Fruit fly (Drosophila melanogaster): ENCODE results near the gene up.

up gene

dm6 chrX:13611884-13612283 lies 9.5 kb upstream of the up start, which contains the start of the genes Ndc80 and BthD:
Ndc80 (minus strand) TSS chrX:13612062.
BthD (plus strand) TSS chrX:13612131.
- TF ChIP-seq Abd-B (GFP tag; optimal IDR thresholded peaks at IDR 0.05) (no peak), woc (GFP tag; optimal IDR thresholded peaks at IDR 0.05) (no peak), fru (GFP tag; optimal IDR thresholded peaks at IDR 0.05) (no peak), sv (GFP tag; optimal IDR thresholded peaks at IDR 0.05) (no peak), dl (GFP tag; optimal IDR thresholded peaks at IDR 0.05; ENCODE audit: insufficient read depth in 1 of 2, partially characterized antibody in 2 of 2) (no peak), Hr78 (GFP tag; optimal IDR thresholded peaks at IDR 0.05) (no peak)

dm6 chrX:13605942-13606491 lies 3.6 kb upstream of the up start:
- TF ChIP-seq usp (GFP tag; optimal IDR thresholded peaks at IDR 0.05) (no peak), dl (GFP tag; optimal IDR thresholded peaks at IDR 0.05; ENCODE audit: insufficient read depth in 1 of 2, partially characterized antibody in 2 of 2) (no peak), h (GFP tag; optimal IDR thresholded peaks at IDR 0.05) (peak; percentile 25)

dm6 chrX:13605381-13605780 lies 3.0 kb upstream of the up start, which contains the start of gene CG11178:
CG11178 (plus strand) TSS chrX:13605681.
- TF ChIP-seq rgr (GFP tag; optimal IDR thresholded peaks at IDR 0.05) = no peak
- no peak for TF ChIP-seq GATAd (GFP tag; optimal IDR thresholded peaks at IDR 0.05)
- no peak for TF ChIP-seq Rel (GFP tag; optimal IDR thresholded peaks at IDR 0.05)
- no peak for TF ChIP-seq Rel (tag; optimal IDR thresholded peaks at IDR 0.05)
- no peak for TF ChIP-seq CG32264 (GFP tag; optimal IDR thresholded peaks at IDR 0.05)
- TF ChIP-seq sv (GFP tag; optimal IDR thresholded peaks at IDR 0.05) = no peak
- no peak for TF ChIP-seq foxo (GFP tag; optimal IDR thresholded peaks at IDR 0.05)
- no peak for TF ChIP-seq sage (GFP tag; optimal IDR thresholded peaks at IDR 0.05)
- TF ChIP-seq Hnf4 (GFP tag; optimal IDR thresholded peaks at IDR 0.05) = no peak
- TF ChIP-seq Sp1 (GFP tag; optimal IDR thresholded peaks at IDR 0.05) = no peak
- no peak for TF ChIP-seq dmrt93B (GFP tag; optimal IDR thresholded peaks at IDR 0.05)
- TF ChIP-seq Mio (GFP tag; optimal IDR thresholded peaks at IDR 0.05) = no peak
- TF ChIP-seq Hr83 (GFP tag; optimal IDR thresholded peaks at IDR 0.05; ENCODE audit: poor library complexity, severe bottlenecking) = no peak

- TF ChIP-seq Jra (GFP tag; optimal IDR thresholded peaks at IDR 0.05) (no peak), Hnf4 (GFP tag; optimal IDR thresholded peaks at IDR 0.05) (no peak), CG9705 (GFP tag; optimal IDR thresholded peaks at IDR 0.05) (no peak), N (GFP tag; optimal IDR thresholded peaks at IDR 0.05) (no peak), OdsH (GFP tag; optimal IDR thresholded peaks at IDR 0.05) (no peak), woc (GFP tag; optimal IDR thresholded peaks at IDR 0.05) (no peak), rgr (GFP tag; optimal IDR thresholded peaks at IDR 0.05) (no peak), Abd-B (GFP tag; optimal IDR thresholded peaks at IDR 0.05) (no peak), fru (GFP tag; optimal IDR thresholded peaks at IDR 0.05) (no peak), Hr83 (GFP tag; optimal IDR thresholded peaks at IDR 0.05; ENCODE audit: poor library complexity, severe bottlenecking) (no peak)
Measured at dm6 chrX:13604499-13604898, 2.1 kb upstream of the up start.

- TF ChIP-seq CG32264 (GFP tag; optimal IDR thresholded peaks at IDR 0.05) = no peak
- no peak for TF ChIP-seq Vsx2 (GFP tag; optimal IDR thresholded peaks at IDR 0.05; ENCODE audit: partially characterized antibody)
Measured at dm6 chrX:13597753-13598152, 4.6 kb downstream of the up start.

dm6 chrX:13593667-13594066 lies 8.7 kb downstream of the up start:
- no peak for TF ChIP-seq tai (GFP tag; optimal IDR thresholded peaks at IDR 0.05)
- TF ChIP-seq Myc (optimal IDR thresholded peaks at IDR 0.05) = no peak
- TF ChIP-seq foxo (GFP tag; optimal IDR thresholded peaks at IDR 0.05) = no peak
- TF ChIP-seq woc (GFP tag; optimal IDR thresholded peaks at IDR 0.05) = no peak
- TF ChIP-seq dsf (GFP tag; optimal IDR thresholded peaks at IDR 0.05; ENCODE audit: borderline replicate concordance) = no peak
- TF ChIP-seq Rel (GFP tag; optimal IDR thresholded peaks at IDR 0.05) = no peak
- TF ChIP-seq Rel (tag; optimal IDR thresholded peaks at IDR 0.05) = no peak
- TF ChIP-seq ey (GFP tag; optimal IDR thresholded peaks at IDR 0.05) = no peak
- no peak for TF ChIP-seq pan (optimal IDR thresholded peaks at IDR 0.05)
- TF ChIP-seq Sp1 (GFP tag; optimal IDR thresholded peaks at IDR 0.05) = no peak
- TF ChIP-seq jim (GFP tag; optimal IDR thresholded peaks at IDR 0.05) = no peak
- no peak for TF ChIP-seq CrebA (GFP tag; optimal IDR thresholded peaks at IDR 0.05; ENCODE audit: borderline replicate concordance)
- TF ChIP-seq sv (GFP tag; optimal IDR thresholded peaks at IDR 0.05) = no peak
- TF ChIP-seq usp (GFP tag; optimal IDR thresholded peaks at IDR 0.05) = no peak
- no peak for TF ChIP-seq rgr (GFP tag; optimal IDR thresholded peaks at IDR 0.05)
- TF ChIP-seq br (GFP tag; optimal IDR thresholded peaks at IDR 0.05) = no peak
- TF ChIP-seq dmrt93B (GFP tag; optimal IDR thresholded peaks at IDR 0.05) = no peak
- no peak for TF ChIP-seq Hnf4 (GFP tag; optimal IDR thresholded peaks at IDR 0.05)
- TF ChIP-seq CG9705 (GFP tag; optimal IDR thresholded peaks at IDR 0.05) = no peak
- no peak for TF ChIP-seq Mio (GFP tag; optimal IDR thresholded peaks at IDR 0.05)
- TF ChIP-seq psq (GFP tag; optimal IDR thresholded peaks at IDR 0.05) = no peak

Measured in whole organism, wandering third instar larva.